Fruit fly (Drosophila melanogaster) whole organism, embryonic: Measurements from ENCODE around the gene sqh.
A peak's percentile ranks its signal among the peaks of the same experiment; 100 is the strongest.

Experiments used
- Atf6 ChIP-seq: fragments of 200-800 bp; sonication (Bioruptor generic); IDR thresholded peaks from 2 replicates; pipeline ENCODE4 v1.3.6; 2022; ENCODE audit warnings: missing biosample characterization, missing genetic modification characterization
- B-H1 ChIP-seq: fragments of 200-800 bp; sonication (Bioruptor generic); IDR thresholded peaks from 3 replicates; pipeline ENCODE4 v1.3.6; 2022; ENCODE audit warnings: missing biosample characterization, missing genetic modification characterization
- CG13287 ChIP-seq: fragments of 200-800 bp; sonication (Bioruptor generic); IDR thresholded peaks from 2 replicates; pipeline ENCODE4 v1.3.6; 2022; ENCODE audit warnings: missing biosample characterization, missing genetic modification characterization; ENCODE audit not compliant: partially characterized antibody
- CG14860 ChIP-seq: fragments of 200-800 bp; sonication (Bioruptor generic); IDR thresholded peaks from 3 replicates; pipeline ENCODE4 v1.3.6; 2022; ENCODE audit warnings: missing biosample characterization, missing genetic modification characterization; ENCODE audit not compliant: partially characterized antibody
- CG14965 ChIP-seq: fragments of 200-800 bp; sonication (Bioruptor generic); optimal IDR thresholded peaks from 2 replicates; lab custom pipeline; 2016; ENCODE audit warnings: missing biosample characterization, missing genetic modification characterization, borderline replicate concordance
- CG16779 ChIP-seq: fragments of 200-800 bp; sonication (Bioruptor generic); IDR thresholded peaks from 2 replicates; pipeline ENCODE4 v1.3.6; 2022; ENCODE audit warnings: missing biosample characterization, missing genetic modification characterization
- CG16813 ChIP-seq: fragments of 200-800 bp; sonication (Bioruptor generic); IDR thresholded peaks from 3 replicates; pipeline ENCODE4 v1.3.6; 2022; ENCODE audit warnings: missing biosample characterization, missing genetic modification characterization; ENCODE audit not compliant: partially characterized antibody
- CG17359 ChIP-seq: fragments of 200-800 bp; sonication (Bioruptor generic); optimal IDR thresholded peaks from 3 replicates; lab custom pipeline; 2018; ENCODE audit warnings: missing biosample characterization, mild to moderate bottlenecking, missing genetic modification characterization, moderate library complexity
- CG2116 ChIP-seq: fragments of 200-800 bp; sonication (Bioruptor generic); optimal IDR thresholded peaks from 3 replicates; lab custom pipeline; 2018; ENCODE audit warnings: missing biosample characterization, mild to moderate bottlenecking, missing genetic modification characterization
- CG2129 ChIP-seq: fragments of 200-800 bp; sonication (Bioruptor generic); IDR thresholded peaks from 2 replicates; pipeline ENCODE4 v1.3.6; 2022; ENCODE audit warnings: missing biosample characterization, missing genetic modification characterization; ENCODE audit not compliant: partially characterized antibody
- CG34376 ChIP-seq: fragments of 200-800 bp; sonication (Bioruptor generic); optimal IDR thresholded peaks from 2 replicates; lab custom pipeline; 2018; ENCODE audit warnings: missing biosample characterization, mild to moderate bottlenecking, missing genetic modification characterization
- Chrac-16 ChIP-seq: fragments of 200-800 bp; sonication (Bioruptor generic); optimal IDR thresholded peaks from 3 replicates; lab custom pipeline; 2016; ENCODE audit warnings: missing biosample characterization, missing genetic modification characterization
- Dbx ChIP-seq: fragments of 200-800 bp; sonication (Bioruptor generic); IDR thresholded peaks from 3 replicates; pipeline ENCODE4 v1.3.6; 2022; ENCODE audit warnings: missing biosample characterization, missing genetic modification characterization
- Doc3 ChIP-seq: fragments of 200-800 bp; sonication (Bioruptor generic); IDR thresholded peaks from 3 replicates; pipeline ENCODE4 v1.3.6; 2022; ENCODE audit warnings: missing biosample characterization, missing genetic modification characterization; ENCODE audit not compliant: partially characterized antibody
- Hr3 ChIP-seq: fragments of 200-800 bp; sonication (Bioruptor generic); optimal IDR thresholded peaks from 3 replicates; lab custom pipeline; 2016; ENCODE audit warnings: missing biosample characterization, missing genetic modification characterization
- Hsf ChIP-seq: fragments of 200-800 bp; sonication (Bioruptor generic); optimal IDR thresholded peaks from 3 replicates; lab custom pipeline; 2016; ENCODE audit warnings: missing biosample characterization, missing genetic modification characterization
- Kr ChIP-seq: fragments of 200-800 bp; sonication (Bioruptor generic); optimal IDR thresholded peaks from 2 replicates; lab custom pipeline; 2017; ENCODE audit warnings: missing biosample characterization, mild to moderate bottlenecking, missing genetic modification characterization
- Lim3 ChIP-seq: fragments of 200-800 bp; sonication (Bioruptor generic); IDR thresholded peaks from 2 replicates; pipeline ENCODE4 v1.3.6; 2022; ENCODE audit warnings: missing biosample characterization, missing genetic modification characterization
- Med ChIP-seq: fragments of 200-800 bp; sonication (Bioruptor generic); peaks from one replicate; lab custom pipeline; 2016; ENCODE audit warnings: missing biosample characterization, missing genetic modification characterization, mild to moderate bottlenecking, inconsistent platforms, moderate library complexity
- Mes4 ChIP-seq: fragments of 200-800 bp; sonication (Bioruptor generic); optimal IDR thresholded peaks from 2 replicates; lab custom pipeline; 2016; ENCODE audit warnings: missing biosample characterization, missing genetic modification characterization
- NC2α ChIP-seq: fragments of 200-800 bp; sonication (Bioruptor generic); optimal IDR thresholded peaks from 2 replicates; lab custom pipeline; 2016; ENCODE audit warnings: missing biosample characterization, missing genetic modification characterization
- Oli ChIP-seq: fragments of 200-800 bp; sonication (Bioruptor generic); optimal IDR thresholded peaks from 2 replicates; lab custom pipeline; 2018; ENCODE audit warnings: missing biosample characterization, mild to moderate bottlenecking, missing genetic modification characterization, moderate library complexity
- Scr ChIP-seq: fragments of 200-800 bp; sonication (Bioruptor generic); IDR thresholded peaks from 2 replicates; pipeline ENCODE4 v1.3.6; 2022; ENCODE audit warnings: missing biosample characterization, missing genetic modification characterization; ENCODE audit not compliant: partially characterized antibody
- Six4 ChIP-seq: fragments of 200-800 bp; sonication (Bioruptor generic); optimal IDR thresholded peaks from 2 replicates; lab custom pipeline; 2016; ENCODE audit warnings: missing biosample characterization, missing genetic modification characterization
- Spps ChIP-seq: fragments of 200-800 bp; sonication (Bioruptor generic); optimal IDR thresholded peaks from 2 replicates; lab custom pipeline; 2018; ENCODE audit warnings: missing biosample characterization, mild to moderate bottlenecking, missing genetic modification characterization
- Sry-β ChIP-seq: fragments of 200-800 bp; sonication (Bioruptor generic); optimal IDR thresholded peaks from 2 replicates; lab custom pipeline; 2018; ENCODE audit warnings: missing biosample characterization, mild to moderate bottlenecking, missing genetic modification characterization, moderate library complexity
- Xbp1 ChIP-seq: fragments of 200-800 bp; sonication (Bioruptor generic); optimal IDR thresholded peaks from 3 replicates; lab custom pipeline; 2016; ENCODE audit warnings: missing biosample characterization, mild to moderate bottlenecking, missing genetic modification characterization
- ap ChIP-seq: fragments of 200-800 bp; sonication (Bioruptor generic); IDR thresholded peaks from 2 replicates; pipeline ENCODE4 v1.3.6; 2022; ENCODE audit warnings: missing biosample characterization, missing genetic modification characterization
- br ChIP-seq: fragments of >200 bp; optimal IDR thresholded peaks from 2 replicates; lab custom pipeline; 2017
- da ChIP-seq: fragments of 200-800 bp; sonication (Bioruptor generic); optimal IDR thresholded peaks from 2 replicates; lab custom pipeline; 2016; ENCODE audit warnings: missing biosample characterization, missing genetic modification characterization
- disco-r ChIP-seq: fragments of 200-800 bp; sonication (Bioruptor generic); optimal IDR thresholded peaks from 2 replicates; lab custom pipeline; 2016; ENCODE audit warnings: missing biosample characterization, missing genetic modification characterization
- eve ChIP-seq, 2 experiments: fragments of >200 bp; optimal IDR thresholded peaks; 2 replicates each; lab custom pipeline; 2017; ENCODE audit warnings: missing biosample characterization in 2 of 2, missing genetic modification characterization in 2 of 2
- exex ChIP-seq: fragments of 200-800 bp; sonication (Bioruptor generic); optimal IDR thresholded peaks from 4 replicates; lab custom pipeline; 2018; ENCODE audit warnings: missing biosample characterization, mild to moderate bottlenecking, missing genetic modification characterization, moderate library complexity
- gem ChIP-seq: fragments of 200-800 bp; sonication (Bioruptor generic); optimal IDR thresholded peaks from 2 replicates; lab custom pipeline; 2019; ENCODE audit warnings: missing biosample characterization, mild to moderate bottlenecking, missing genetic modification characterization, moderate library complexity
- grn ChIP-seq: fragments of 200-800 bp; sonication (Bioruptor generic); optimal IDR thresholded peaks from 3 replicates; lab custom pipeline; 2017; ENCODE audit warnings: missing biosample characterization, missing genetic modification characterization
- jing ChIP-seq: fragments of 200-800 bp; sonication (Bioruptor generic); optimal IDR thresholded peaks from 2 replicates; lab custom pipeline; 2018; ENCODE audit warnings: missing biosample characterization, mild to moderate bottlenecking, missing genetic modification characterization
- jumu ChIP-seq: fragments of 200-800 bp; sonication (Bioruptor generic); optimal IDR thresholded peaks from 3 replicates; lab custom pipeline; 2016; ENCODE audit warnings: missing biosample characterization, missing genetic modification characterization
- mld ChIP-seq: fragments of 200-800 bp; sonication (Bioruptor generic); IDR thresholded peaks from 3 replicates; pipeline ENCODE4 v1.3.6; 2022; ENCODE audit warnings: missing biosample characterization, missing genetic modification characterization; ENCODE audit not compliant: partially characterized antibody
- pan ChIP-seq, 4 experiments: fragments of >200 bp in 3 of 4; fragments of 200-800 bp in 1 of 4; sonication (Bioruptor generic) in 1 of 4; optimal IDR thresholded peaks in 3 of 4; IDR thresholded peaks in 1 of 4; 2 replicates each; pipeline versions ENCODE4 v1.3.6 to Lab custom; 2017 to 2022; ENCODE audit warnings: missing biosample characterization in 2 of 4, missing genetic modification characterization in 2 of 4, mixed read lengths in 1 of 4
- phol ChIP-seq: fragments of 200-800 bp; sonication (Bioruptor generic); optimal IDR thresholded peaks from 3 replicates; lab custom pipeline; 2018; ENCODE audit warnings: missing biosample characterization, mild to moderate bottlenecking, missing genetic modification characterization, moderate library complexity
- repo ChIP-seq: fragments of 200-800 bp; sonication (Bioruptor generic); optimal IDR thresholded peaks from 2 replicates; lab custom pipeline; 2016; ENCODE audit warnings: missing biosample characterization, missing genetic modification characterization
- sc ChIP-seq, 3 experiments: fragments of >200 bp in 2 of 3; fragments of 200-800 bp in 1 of 3; sonication (Bioruptor generic) in 1 of 3; optimal IDR thresholded peaks; 2 replicates in 2 of 3; 3 replicates in 1 of 3; lab custom pipeline; 2017; ENCODE audit warnings: mild to moderate bottlenecking in 1 of 3, missing biosample characterization in 1 of 3, missing genetic modification characterization in 1 of 3, missing genetic modification reagents in 1 of 3
- scrt ChIP-seq: fragments of 200-800 bp; sonication (Bioruptor generic); optimal IDR thresholded peaks from 2 replicates; lab custom pipeline; 2018; ENCODE audit warnings: missing biosample characterization, mild to moderate bottlenecking, missing genetic modification characterization, moderate library complexity
- so ChIP-seq: fragments of 200-800 bp; sonication (Bioruptor generic); IDR thresholded peaks from 3 replicates; pipeline ENCODE4 v1.3.6; 2022; ENCODE audit warnings: missing biosample characterization, missing genetic modification characterization
- tap ChIP-seq: fragments of 200-800 bp; optimal IDR thresholded peaks from 3 replicates; lab custom pipeline; 2019; ENCODE audit warnings: missing biosample characterization, mild to moderate bottlenecking, missing genetic modification characterization, moderate library complexity
- ttk ChIP-seq: fragments of 200-800 bp; sonication (Bioruptor generic); IDR thresholded peaks from 2 replicates; pipeline ENCODE4 v2.1.2; 2022; ENCODE audit warnings: missing biosample characterization, missing genetic modification characterization
- wek ChIP-seq: fragments of 200-800 bp; sonication (Bioruptor generic); optimal IDR thresholded peaks from 3 replicates; lab custom pipeline; 2018; ENCODE audit warnings: missing biosample characterization, mild to moderate bottlenecking, missing genetic modification characterization, moderate library complexity
- zen ChIP-seq: fragments of 200-800 bp; sonication (Bioruptor generic); optimal IDR thresholded peaks from 3 replicates; lab custom pipeline; 2018; ENCODE audit warnings: missing biosample characterization, mild to moderate bottlenecking, missing genetic modification characterization, moderate library complexity
- zfh2 ChIP-seq: fragments of 200-800 bp; sonication (Bioruptor generic); optimal IDR thresholded peaks from 2 replicates; lab custom pipeline; 2016; ENCODE audit warnings: missing biosample characterization, missing genetic modification characterization

The sqh gene

dm6 chrX:6265456-6265877 is 40.5 kb upstream of the sqh start (continued):
- TF ChIP-seq Atf6 (GFP tag; lab: Robert Waterston, UW), result peak; percentile 95
- TF ChIP-seq Oli (tag; lab: Kevin White, UChicago), result peak; percentile 99
- TF ChIP-seq Scr (GFP tag; lab: Robert Waterston, UW), result 0 out of 2 replicates have a peak, but pooled peaks have one; percentile 33
- peak; percentile 89 for TF ChIP-seq zfh2 (GFP tag; lab: Kevin White, UChicago)
- TF ChIP-seq ap, result peak; percentile 91
- peak; percentile 85 for TF ChIP-seq CG16779
- TF ChIP-seq Hr3 (GFP tag; lab: Kevin White, UChicago), result peak; percentile 96
- TF ChIP-seq pan (optimal IDR thresholded peaks at IDR 0.05; lab: Kevin White, UChicago), result no peak
- peak in 1 of 2 experiments; percentile 95 for TF ChIP-seq pan (GFP tag; optimal IDR thresholded peaks at IDR 0.05 in 1 of 2, IDR thresholded peaks at IDR 0.05 in 1 of 2)
- TF ChIP-seq scrt (GFP tag; lab: Kevin White, UChicago), result peak; percentile 85
- peak; percentile 97 for TF ChIP-seq Hsf
- peak; percentile 43 for TF ChIP-seq grn (GFP tag; lab: Kevin White, UChicago)
- TF ChIP-seq Kr (GFP tag; lab: Kevin White, UChicago), result no peak
- TF ChIP-seq disco-r (GFP tag; lab: Kevin White, UChicago), result peak; percentile 93
- peak; percentile 89 for TF ChIP-seq da (GFP tag; lab: Kevin White, UChicago)
- peak; percentile 96 for TF ChIP-seq jumu (GFP tag; lab: Kevin White, UChicago)
- peak; percentile 67 for TF ChIP-seq exex (tag; lab: Kevin White, UChicago)
- TF ChIP-seq CG16813 (GFP tag; lab: Robert Waterston, UW), result no peak
- TF ChIP-seq sc (optimal IDR thresholded peaks at IDR 0.05; lab: Kevin White, UChicago), result no peak
- TF ChIP-seq sc (GFP tag; optimal IDR thresholded peaks at IDR 0.05; lab: Kevin White, UChicago), result peak; percentile 92
- peak; percentile 99 for TF ChIP-seq Med
- TF ChIP-seq Dbx (GFP tag; lab: Robert Waterston, UW), result peak; percentile 87
- peak; percentile 39; the same call in 1 of the 2 replicates for TF ChIP-seq CG13287 (GFP tag; lab: Robert Waterston, UW)
- TF ChIP-seq CG14860 (GFP tag; lab: Robert Waterston, UW), result peak; percentile 52; the same call in 2 of the 3 replicates
- TF ChIP-seq phol (tag; lab: Kevin White, UChicago), result peak; percentile 97
- TF ChIP-seq Six4 (GFP tag; lab: Kevin White, UChicago), result peak; percentile 94
- no peak for TF ChIP-seq mld (GFP tag; lab: Robert Waterston, UW)
- TF ChIP-seq Mes4, result peak; percentile 96
- TF ChIP-seq Sry-β (GFP tag; lab: Kevin White, UChicago), result peak; percentile 62
- peak; percentile 93 for TF ChIP-seq B-H1 (GFP tag; lab: Robert Waterston, UW)
- TF ChIP-seq so (GFP tag; lab: Robert Waterston, UW), result peak; percentile 97
- TF ChIP-seq Chrac-16, result peak; percentile 94
- TF ChIP-seq wek (GFP tag; lab: Kevin White, UChicago), result peak; percentile 86
- peak; percentile 84 for TF ChIP-seq CG2116
- peak; percentile 96 for TF ChIP-seq CG17359
- TF ChIP-seq eve (GFP tag; optimal IDR thresholded peaks at IDR 0.05; lab: Kevin White, UChicago), result no peak
- TF ChIP-seq ttk, result peak; percentile 96
- TF ChIP-seq repo (GFP tag; lab: Kevin White, UChicago), result peak; percentile 94
- peak; percentile 69 for TF ChIP-seq CG14965 (GFP tag; lab: Kevin White, UChicago)
- peak; percentile 93 for TF ChIP-seq tap (tag; lab: Kevin White, UChicago)
- peak; percentile 87 for TF ChIP-seq Lim3 (GFP tag; lab: Robert Waterston, UW)
- TF ChIP-seq br (lab: Kevin White, UChicago), result no peak
- TF ChIP-seq jing (GFP tag; lab: Kevin White, UChicago), result peak; percentile 96
- no peak for TF ChIP-seq CG2129 (GFP tag; lab: Robert Waterston, UW)
- TF ChIP-seq CG34376 (GFP tag; lab: Kevin White, UChicago), result peak; percentile 86
- peak; percentile 98 for TF ChIP-seq gem (tag; lab: Kevin White, UChicago)
- TF ChIP-seq NC2α (GFP tag; lab: Kevin White, UChicago), result peak; percentile 92
- TF ChIP-seq Doc3 (GFP tag; lab: Robert Waterston, UW), result no peak
- TF ChIP-seq Xbp1 (GFP tag; lab: Kevin White, UChicago), result peak; percentile 97
- TF ChIP-seq zen (tag; lab: Kevin White, UChicago), result peak; percentile 86
- TF ChIP-seq Spps (tag; lab: Kevin White, UChicago), result peak; percentile 82
